Worm (Caenorhabditis elegans) whole organism, L1 larva: ENCODE data around the gene F42A6.2.
A peak's percentile ranks its signal among the peaks of the same experiment; 100 is the strongest.

Experiments
- C16A3.4 ChIP-seq: fragments of 150-350 bp; optimal IDR thresholded peaks from 2 replicates; lab custom pipeline; 2014; ENCODE audit warnings: missing biosample characterization, missing genetic modification characterization
- C34B4.2 ChIP-seq: sonication (generic microtip); optimal IDR thresholded peaks from 2 replicates; lab custom pipeline; 2017; ENCODE audit warnings: mild to moderate bottlenecking, missing genetic modification characterization, missing compliant biosample characterization
- F16B12.6 ChIP-seq: fragments of 150-350 bp; optimal IDR thresholded peaks from 2 replicates; lab custom pipeline; 2014; ENCODE audit warnings: missing biosample characterization, missing genetic modification characterization
- aha-1 ChIP-seq: fragments of 150-350 bp; optimal IDR thresholded peaks from 2 replicates; lab custom pipeline; 2014; ENCODE audit warnings: missing biosample characterization, missing genetic modification characterization
- alr-1 ChIP-seq: fragments of 200-800 bp; sonication (Bioruptor generic); optimal IDR thresholded peaks from 2 replicates; lab custom pipeline; 2018; ENCODE audit warnings: borderline replicate concordance, mild to moderate bottlenecking, missing genetic modification characterization, missing compliant biosample characterization
- aly-2 ChIP-seq: fragments of 150-350 bp; optimal IDR thresholded peaks from 2 replicates; lab custom pipeline; 2014; ENCODE audit warnings: missing biosample characterization, missing genetic modification characterization
- ama-1 ChIP-seq: fragments of 150-350 bp; optimal IDR thresholded peaks from 2 replicates; lab custom pipeline; 2014
- blmp-1 ChIP-seq: fragments of 150-350 bp; optimal IDR thresholded peaks from 2 replicates; lab custom pipeline; 2014; ENCODE audit warnings: missing biosample characterization, missing genetic modification characterization
- ceh-8 ChIP-seq: fragments of 200-800 bp; sonication (Bioruptor generic); optimal IDR thresholded peaks from 2 replicates; lab custom pipeline; 2018; ENCODE audit warnings: mild to moderate bottlenecking, missing genetic modification characterization, moderate library complexity, missing compliant biosample characterization
- ceh-82 ChIP-seq, 3 experiments: fragments of 150-350 bp in 1 of 3; sonication (generic microtip) in 2 of 3; optimal IDR thresholded peaks; 2 replicates each; lab custom pipeline; 2014 to 2017; ENCODE audit warnings: missing biosample characterization in 3 of 3, missing genetic modification characterization in 3 of 3
- ceh-90 ChIP-seq: sonication (generic microtip); optimal IDR thresholded peaks from 2 replicates; lab custom pipeline; 2016; ENCODE audit warnings: missing genetic modification characterization, missing compliant biosample characterization
- dsc-1 ChIP-seq: sonication (generic microtip); optimal IDR thresholded peaks from 2 replicates; lab custom pipeline; 2016; ENCODE audit warnings: mild to moderate bottlenecking, missing genetic modification characterization, missing compliant biosample characterization
- efl-1 ChIP-seq, 4 experiments: fragments of 150-350 bp; optimal IDR thresholded peaks in 3 of 4; peaks in 1 of 4; 1 replicate in 1 of 4; 2 replicates in 3 of 4; lab custom pipeline; 2014; ENCODE audit warnings: missing biosample characterization in 2 of 4, missing genetic modification characterization in 2 of 4, missing genetic modification reagents in 2 of 4
- efl-3 ChIP-seq: fragments of 200-800 bp; sonication (Bioruptor generic); optimal IDR thresholded peaks from 2 replicates; lab custom pipeline; 2018; ENCODE audit warnings: mild to moderate bottlenecking, missing genetic modification characterization, missing compliant biosample characterization
- egl-13 ChIP-seq: sonication (generic microtip); optimal IDR thresholded peaks from 2 replicates; lab custom pipeline; 2016; ENCODE audit warnings: missing genotype, missing genetic modification reagents, missing genetic modification characterization, missing compliant biosample characterization
- elt-2 ChIP-seq: sonication (generic microtip); optimal IDR thresholded peaks from 2 replicates; lab custom pipeline; 2016; ENCODE audit warnings: missing genetic modification characterization, mild to moderate bottlenecking, inconsistent platforms, missing compliant biosample characterization, missing genetic modification reagents
- elt-3 ChIP-seq, 6 experiments: fragments of 150-350 bp in 1 of 6; sonication (generic microtip); optimal IDR thresholded peaks; 2 replicates each; lab custom pipeline; 2017 to 2018; ENCODE audit warnings: missing biosample characterization in 6 of 6, missing genetic modification characterization in 6 of 6, inconsistent platforms in 1 of 6
- fkh-10 ChIP-seq: sonication (generic microtip); optimal IDR thresholded peaks from 2 replicates; lab custom pipeline; 2017; ENCODE audit warnings: missing biosample characterization, missing genetic modification reagents, missing genetic modification characterization
- fos-1 ChIP-seq: fragments of 150-350 bp; optimal IDR thresholded peaks from 2 replicates; lab custom pipeline; 2014; ENCODE audit warnings: missing biosample characterization, missing genetic modification characterization
- grh-1 ChIP-seq: fragments of 200-800 bp; sonication (Bioruptor generic); IDR thresholded peaks from 2 replicates; pipeline ENCODE4 v1.3.6; 2022; ENCODE audit warnings: missing genetic modification reagents, missing genetic modification characterization, missing compliant biosample characterization
- lin-14 ChIP-seq: fragments of 200-800 bp; sonication (Bioruptor generic); optimal IDR thresholded peaks from 2 replicates; lab custom pipeline; 2018; ENCODE audit warnings: mild to moderate bottlenecking, missing genetic modification characterization, moderate library complexity, missing compliant biosample characterization
- lin-15B ChIP-seq: fragments of 150-350 bp; sonication (generic microtip); optimal IDR thresholded peaks from 3 replicates; lab custom pipeline; 2014; ENCODE audit warnings: missing biosample characterization, missing genetic modification characterization
- lin-35 ChIP-seq, 2 experiments: fragments of 150-350 bp; optimal IDR thresholded peaks; 2 replicates each; lab custom pipeline; 2014; ENCODE audit warnings: missing biosample characterization in 2 of 2, missing genetic modification characterization in 2 of 2, missing genetic modification reagents in 2 of 2
- lin-39 ChIP-seq: fragments of 150-350 bp; optimal IDR thresholded peaks from 2 replicates; lab custom pipeline; 2014; ENCODE audit warnings: missing biosample characterization, missing genetic modification reagents, missing genetic modification characterization
- lir-3 ChIP-seq: sonication (generic microtip); optimal IDR thresholded peaks from 2 replicates; lab custom pipeline; 2016; ENCODE audit warnings: mild to moderate bottlenecking, missing genetic modification characterization, moderate library complexity, missing compliant biosample characterization; ENCODE audit not compliant: poor library complexity
- mab-9 ChIP-seq: fragments of 200-800 bp; sonication (Bioruptor generic); IDR thresholded peaks from 2 replicates; pipeline ENCODE4 v1.3.6; 2022; ENCODE audit warnings: missing genetic modification reagents, missing genetic modification characterization, missing compliant biosample characterization
- nhr-237 ChIP-seq: fragments of 150-350 bp; optimal IDR thresholded peaks from 2 replicates; lab custom pipeline; 2014; ENCODE audit warnings: missing biosample characterization, missing genetic modification characterization
- nhr-28 ChIP-seq: fragments of 150-350 bp; optimal IDR thresholded peaks from 2 replicates; lab custom pipeline; 2014; ENCODE audit warnings: missing biosample characterization, missing genetic modification characterization
- nhr-47 ChIP-seq: sonication (generic microtip); optimal IDR thresholded peaks from 2 replicates; lab custom pipeline; 2016; ENCODE audit warnings: mild to moderate bottlenecking, missing genetic modification characterization, moderate library complexity, missing compliant biosample characterization
- nhr-71 ChIP-seq: sonication (generic microtip); optimal IDR thresholded peaks from 2 replicates; lab custom pipeline; 2016; ENCODE audit warnings: mild to moderate bottlenecking, missing genetic modification characterization, moderate library complexity, missing compliant biosample characterization
- nhr-76 ChIP-seq: sonication (generic microtip); optimal IDR thresholded peaks from 2 replicates; lab custom pipeline; 2017; ENCODE audit warnings: missing biosample characterization, missing genetic modification characterization
- nhr-85 ChIP-seq: sonication (generic microtip); peaks from one replicate; lab custom pipeline; 2016; ENCODE audit warnings: missing genetic modification characterization, inconsistent platforms, missing compliant biosample characterization
- pax-3 ChIP-seq: fragments of 200-800 bp; sonication (Bioruptor generic); optimal IDR thresholded peaks from 2 replicates; lab custom pipeline; 2018; ENCODE audit warnings: mild to moderate bottlenecking, missing genetic modification characterization, moderate library complexity, missing compliant biosample characterization
- pqm-1 ChIP-seq: sonication (generic microtip); optimal IDR thresholded peaks from 3 replicates; lab custom pipeline; 2017; ENCODE audit warnings: missing biosample characterization, missing genetic modification characterization
- skn-1 ChIP-seq: fragments of 150-350 bp; optimal IDR thresholded peaks from 2 replicates; lab custom pipeline; 2014; ENCODE audit warnings: missing biosample characterization, missing genetic modification characterization
- snpc-4 ChIP-seq: fragments of 150-350 bp; optimal IDR thresholded peaks from 2 replicates; lab custom pipeline; 2014; ENCODE audit warnings: missing biosample characterization, missing genetic modification characterization
- snu-23 ChIP-seq: sonication (generic microtip); optimal IDR thresholded peaks from 2 replicates; lab custom pipeline; 2016; ENCODE audit warnings: missing genetic modification characterization, missing compliant biosample characterization
- tlp-1 ChIP-seq: fragments of 150-350 bp; optimal IDR thresholded peaks from 2 replicates; lab custom pipeline; 2014; ENCODE audit warnings: missing biosample characterization, missing genetic modification characterization
- unc-86 ChIP-seq: sonication (generic microtip); optimal IDR thresholded peaks from 2 replicates; lab custom pipeline; 2016; ENCODE audit warnings: missing genetic modification characterization, missing compliant biosample characterization
- vab-15 ChIP-seq: sonication (generic microtip); optimal IDR thresholded peaks from 2 replicates; lab custom pipeline; 2017; ENCODE audit warnings: missing genotype, mild to moderate bottlenecking, missing genetic modification characterization, missing compliant biosample characterization
- xbp-1 ChIP-seq: sonication (generic microtip); optimal IDR thresholded peaks from 2 replicates; lab custom pipeline; 2016; ENCODE audit warnings: missing genetic modification characterization, missing compliant biosample characterization

F42A6.2 gene

DNA sequence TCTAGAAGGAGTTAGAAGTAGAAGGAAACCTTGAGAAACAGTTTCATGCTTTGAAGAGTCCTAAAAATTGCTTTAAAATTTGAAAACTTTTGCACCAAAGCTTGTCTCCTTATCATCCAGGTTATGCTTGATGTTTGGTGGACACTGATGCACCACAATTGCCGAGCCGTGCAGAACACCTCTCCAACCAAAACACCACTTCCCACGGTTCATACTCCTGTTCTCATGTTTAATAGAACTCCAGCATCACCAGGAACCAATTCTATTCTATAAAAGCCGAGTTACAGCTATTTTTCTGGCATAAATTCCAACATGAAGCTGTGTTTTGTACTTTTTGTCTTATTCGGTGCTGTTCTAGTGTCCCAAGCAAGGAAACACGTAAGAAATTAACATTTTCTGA lies at the start of gene F42A6.2:
F42A6.2 (plus strand) TSS at position 301 of the 400 bp plus-strand sequence.
- TF ChIP-seq grh-1 (GFP tag; lab: Robert Waterston, UW): no peak

DNA sequence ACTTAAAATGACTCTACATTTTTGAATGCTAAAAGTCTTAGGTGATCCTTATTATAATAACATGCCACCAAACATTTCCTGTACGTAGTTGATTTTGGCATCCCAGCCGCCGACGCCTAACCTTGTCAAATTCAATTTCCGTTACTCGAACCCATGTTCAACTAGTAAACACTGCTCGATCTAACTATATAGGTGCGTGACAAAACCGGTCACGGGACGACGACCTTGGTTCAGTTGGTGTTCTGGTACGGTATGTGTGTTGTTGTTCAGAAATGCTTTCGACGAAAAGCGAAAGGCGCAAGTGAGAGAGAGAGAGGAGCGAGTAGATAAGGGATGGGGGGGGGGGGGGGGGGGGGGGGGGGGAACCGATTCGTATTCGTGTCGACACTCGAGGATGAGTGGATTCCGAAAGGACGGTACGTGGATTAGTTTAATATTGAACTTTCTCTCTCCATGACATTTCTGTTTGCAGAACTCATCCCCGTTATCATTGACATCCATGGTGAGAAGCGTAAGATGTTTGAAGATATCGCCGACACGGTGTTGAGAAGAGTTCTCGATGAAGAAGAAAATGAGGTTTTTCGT lies 49.2 kb upstream of the F42A6.2 start, which contains the start of gene W08E12.8:
W08E12.8 (plus strand) TSS at position 395 of the 585 bp plus-strand sequence.
- TF ChIP-seq C34B4.2 (tag; lab: Kevin White, UChicago) (no peak), ceh-8 (GFP tag; lab: Kevin White, UChicago) (no peak), snu-23 (GFP tag; lab: Kevin White, UChicago) (peak; percentile 5), nhr-85 (tag; lab: Kevin White, UChicago) (peak; percentile 70), blmp-1 (tag; lab: Kevin White, UChicago) (peak; percentile 26), fkh-10 (GFP tag; lab: Kevin White, UChicago) (no peak)

DNA sequence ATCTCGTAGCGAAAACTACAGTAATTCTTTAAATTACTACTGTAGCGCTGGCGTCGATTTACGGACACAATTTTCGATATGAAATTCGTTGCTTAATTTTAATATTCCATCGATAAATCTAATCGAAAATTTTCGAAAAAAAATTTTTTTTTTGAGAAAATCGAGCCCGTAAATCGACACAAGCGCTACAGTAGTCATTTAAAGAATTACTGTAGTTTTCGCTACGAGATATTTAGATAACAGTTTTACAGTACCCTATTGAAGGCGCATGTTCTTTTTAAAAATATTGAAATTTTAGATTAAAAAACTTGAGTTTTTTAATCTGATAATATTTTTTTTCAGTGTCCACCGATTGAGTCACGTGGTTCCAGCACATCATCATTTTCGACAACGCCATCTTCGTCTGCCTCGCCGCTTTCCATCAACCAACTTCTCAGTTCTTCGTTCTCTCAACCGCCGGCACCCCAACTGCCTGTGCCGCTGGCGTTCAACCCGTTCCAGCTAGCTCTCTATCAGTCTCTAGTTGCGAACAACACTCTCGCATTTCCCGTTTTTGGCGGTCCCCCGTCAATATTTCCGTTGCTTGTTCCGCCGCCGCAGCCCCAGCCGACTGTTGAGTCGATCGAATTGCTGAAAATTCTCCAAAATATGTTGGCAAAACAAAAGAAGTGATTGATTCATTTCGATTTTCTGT lies 47.3 kb upstream of the F42A6.2 start:
- TF ChIP-seq nhr-85 (tag; lab: Kevin White, UChicago) (no peak), nhr-71 (tag; lab: Kevin White, UChicago) (no peak), elt-2 (tag; lab: Kevin White, UChicago) (no peak), ceh-82 (tag; optimal IDR thresholded peaks at IDR 0.05; lab: Kevin White, UChicago) (no peak), C16A3.4 (tag; lab: Kevin White, UChicago) (no peak), alr-1 (tag; lab: Kevin White, UChicago) (peak; percentile 62), nhr-47 (tag; lab: Kevin White, UChicago) (no peak), efl-1 (optimal IDR thresholded peaks at IDR 0.05; lab: Kevin White, UChicago) (no peak), efl-1 (GFP tag; optimal IDR thresholded peaks at IDR 0.05 in 1 of 2; lab: Kevin White, UChicago) (peak in 1 of 2 experiments; percentile 79), lin-39 (tag; lab: Kevin White, UChicago) (no peak), lir-3 (tag; lab: Kevin White, UChicago) (no peak), nhr-76 (tag; lab: Kevin White, UChicago) (no peak)

DNA sequence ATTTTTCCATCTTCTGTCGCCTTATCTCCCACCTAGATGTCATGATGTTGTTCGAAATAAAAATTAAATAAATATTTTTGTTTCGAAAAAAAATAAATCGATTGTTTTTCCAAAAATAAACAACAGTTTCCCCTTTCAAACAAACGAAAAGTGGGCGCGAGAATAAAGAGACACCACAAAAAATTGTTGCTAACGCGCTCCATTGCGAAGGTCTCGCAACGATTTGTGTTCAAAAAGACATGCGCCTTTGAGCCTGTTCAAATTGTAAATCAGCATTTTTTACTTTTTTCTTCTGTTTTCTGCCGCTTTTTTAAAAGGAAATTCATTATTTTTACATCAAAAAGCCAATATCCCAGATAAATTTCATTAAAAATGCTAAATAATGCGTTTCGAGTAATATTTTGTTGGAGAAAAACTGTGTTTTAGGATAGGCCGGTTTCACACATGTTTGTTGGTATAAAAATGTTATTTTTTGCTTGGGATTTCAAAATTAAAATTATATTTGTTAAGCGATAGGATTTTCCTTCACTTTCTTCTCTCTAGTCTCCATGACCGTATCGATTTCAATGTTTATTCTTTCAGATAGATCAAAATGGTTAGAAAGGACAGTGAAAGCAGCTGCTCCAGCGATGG lies 46.6 kb upstream of the F42A6.2 start, which contains the start of gene W08E12.7:
W08E12.7 (plus strand) TSS at position 583 of the 633 bp plus-strand sequence.
- TF ChIP-seq C16A3.4 (tag; lab: Kevin White, UChicago) (peak; percentile 98), lin-35 (GFP tag; optimal IDR thresholded peaks at IDR 0.05; lab: Kevin White, UChicago) (peak; percentile 94 to 96), pax-3 (tag; lab: Kevin White, UChicago) (peak; percentile 88), elt-2 (tag; lab: Kevin White, UChicago) (peak; percentile 40), nhr-47 (tag; lab: Kevin White, UChicago) (peak; percentile 94), efl-3 (GFP tag; lab: Kevin White, UChicago) (no peak), tlp-1 (tag; lab: Kevin White, UChicago) (no peak), nhr-237 (peak; percentile 94), efl-1 (optimal IDR thresholded peaks at IDR 0.05; lab: Kevin White, UChicago) (peak; percentile 94 to 96), efl-1 (GFP tag; optimal IDR thresholded peaks at IDR 0.05 in 1 of 2; lab: Kevin White, UChicago) (peak; percentile 88 to 99), grh-1 (GFP tag; lab: Robert Waterston, UW) (peak; percentile 75), snpc-4 (tag; lab: Kevin White, UChicago) (peak; percentile 76), fos-1 (peak; percentile 90), snu-23 (GFP tag; lab: Kevin White, UChicago) (peak; percentile 97), vab-15 (tag; lab: Kevin White, UChicago) (peak; percentile 85), egl-13 (peak; percentile 70), elt-3 (tag; optimal IDR thresholded peaks at IDR 0.05; lab: Kevin White, UChicago) (peak in 5 of 6 experiments; percentile 22 to 98 (median 81)), dsc-1 (tag; lab: Kevin White, UChicago) (peak; percentile 84), xbp-1 (tag; lab: Kevin White, UChicago) (peak; percentile 92), nhr-28 (tag; lab: Kevin White, UChicago) (no peak), lin-39 (tag; lab: Kevin White, UChicago) (peak; percentile 70), ceh-8 (GFP tag; lab: Kevin White, UChicago) (peak; percentile 54), aly-2 (tag; lab: Kevin White, UChicago) (peak; percentile 84), unc-86 (tag; lab: Kevin White, UChicago) (peak; percentile 89), ceh-90 (tag; lab: Kevin White, UChicago) (no peak), lin-15B (tag; lab: Kevin White, UChicago) (peak; percentile 99), skn-1 (tag; lab: Kevin White, UChicago) (peak; percentile 96), aha-1 (tag; lab: Kevin White, UChicago) (no peak), pqm-1 (no peak), C34B4.2 (tag; lab: Kevin White, UChicago) (no peak), mab-9 (GFP tag; lab: Robert Waterston, UW) (peak; percentile 82), F16B12.6 (tag; lab: Kevin White, UChicago) (peak; percentile 75), lin-14 (GFP tag; lab: Kevin White, UChicago) (peak; percentile 95), ama-1 (lab: Kevin White, UChicago) (peak; percentile 84)
